Worm (Caenorhabditis elegans) whole organism, midembryonic: ENCODE data around the gene F47B10.4.

Experiments used
- T22C8.4 ChIP-seq: fragments of 200-800 bp; sonication (Bioruptor generic); IDR thresholded peaks from 2 replicates; pipeline ENCODE4 v1.3.6; 2022; ENCODE audit warnings: missing genetic modification characterization, missing compliant biosample characterization
- cog-1 ChIP-seq: sonication (generic microtip); optimal IDR thresholded peaks from 2 replicates; lab custom pipeline; 2016; ENCODE audit warnings: missing genetic modification characterization, missing compliant biosample characterization
- flt-1 ChIP-seq: fragments of 200-800 bp; sonication (Bioruptor generic); IDR thresholded peaks from 2 replicates; pipeline ENCODE4 v1.3.6; 2022; ENCODE audit warnings: missing genetic modification characterization, missing compliant biosample characterization
- klf-2 ChIP-seq: fragments of 200-800 bp; sonication (Bioruptor generic); conservative IDR thresholded peaks from 2 replicates; pipeline ENCODE4 v1.3.6; 2022; ENCODE audit warnings: missing genetic modification reagents, missing genetic modification characterization, missing compliant biosample characterization
- med-1 ChIP-seq: sonication (generic microtip); optimal IDR thresholded peaks from 2 replicates; lab custom pipeline; 2017; ENCODE audit warnings: missing genetic modification characterization, mild to moderate bottlenecking, missing compliant biosample characterization, antibody characterized with exemption, missing genetic modification reagents; ENCODE audit not compliant: insufficient read depth
- ref-1 ChIP-seq: fragments of 200-800 bp; sonication (Bioruptor generic); conservative IDR thresholded peaks from 2 replicates; pipeline ENCODE4 v1.3.6; 2022; ENCODE audit warnings: missing genetic modification reagents, missing genetic modification characterization, missing compliant biosample characterization
- tab-1 ChIP-seq: fragments of 200-800 bp; sonication (Bioruptor generic); IDR thresholded peaks from 2 replicates; pipeline ENCODE4 v1.3.6; 2022; ENCODE audit warnings: missing genetic modification characterization, missing compliant biosample characterization
- ztf-23 ChIP-seq: fragments of 200-800 bp; sonication (Bioruptor generic); IDR thresholded peaks from 2 replicates; pipeline ENCODE4 v1.3.6; 2022; ENCODE audit warnings: missing genetic modification reagents, missing genetic modification characterization, missing compliant biosample characterization
- ztf-29 ChIP-seq: fragments of 200-800 bp; sonication (Bioruptor generic); IDR thresholded peaks from 2 replicates; pipeline ENCODE4 v1.3.6; 2022; ENCODE audit warnings: missing genetic modification reagents, missing genetic modification characterization, missing compliant biosample characterization

The F47B10.4 gene

ce11 chrX:10910716-10911115, 19.7 kb downstream of the F47B10.4 start, which contains the start of gene F47B10.8:
Gene F47B10.8, minus strand, starts transcription at chrX:10910816.
- TF ChIP-seq ztf-29 (GFP tag; lab: Robert Waterston, UW) = no peak
- TF ChIP-seq cog-1 (tag; lab: Kevin White, UChicago) = no peak
- no peak for TF ChIP-seq ztf-23
- no peak for TF ChIP-seq med-1 (GFP tag; lab: Kevin White, UChicago)
- no peak for TF ChIP-seq T22C8.4 (GFP tag; lab: Robert Waterston, UW)
- no peak for TF ChIP-seq klf-2 (GFP tag; lab: Robert Waterston, UW)
- no peak for TF ChIP-seq ref-1 (GFP tag; lab: Robert Waterston, UW)
- no peak for TF ChIP-seq tab-1 (GFP tag; lab: Robert Waterston, UW)
- no peak for TF ChIP-seq flt-1 (GFP tag; lab: Robert Waterston, UW)

- TF ChIP-seq med-1 (GFP tag; lab: Kevin White, UChicago) = no peak
- TF ChIP-seq ztf-29 (GFP tag; lab: Robert Waterston, UW) = no peak
- TF ChIP-seq klf-2 (GFP tag; lab: Robert Waterston, UW) = no peak
- TF ChIP-seq ref-1 (GFP tag; lab: Robert Waterston, UW) = no peak
- TF ChIP-seq cog-1 (tag; lab: Kevin White, UChicago) = no peak
- TF ChIP-seq T22C8.4 (GFP tag; lab: Robert Waterston, UW) = no peak
- no peak for TF ChIP-seq flt-1 (GFP tag; lab: Robert Waterston, UW)
- TF ChIP-seq ztf-23 = no peak
- no peak for TF ChIP-seq tab-1 (GFP tag; lab: Robert Waterston, UW)
These were observed 22.9 kb downstream of the F47B10.4 start, which contains the start of gene F47B10.9 for ce11 chrX:10913981-10914380. Gene F47B10.9, minus strand, starts transcription at chrX:10914081.

- TF ChIP-seq med-1 (GFP tag; lab: Kevin White, UChicago) (no peak), ztf-23 (no peak), tab-1 (GFP tag; lab: Robert Waterston, UW) (no peak), cog-1 (tag; lab: Kevin White, UChicago) (no peak), ref-1 (GFP tag; lab: Robert Waterston, UW) (no peak), klf-2 (GFP tag; lab: Robert Waterston, UW) (no peak), T22C8.4 (GFP tag; lab: Robert Waterston, UW) (no peak), flt-1 (GFP tag; lab: Robert Waterston, UW) (no peak), ztf-29 (GFP tag; lab: Robert Waterston, UW) (no peak)
These were observed 23.6 kb downstream of the F47B10.4 start for ce11 chrX:10914421-10915277.

- TF ChIP-seq T22C8.4 (GFP tag; lab: Robert Waterston, UW) (no peak), flt-1 (GFP tag; lab: Robert Waterston, UW) (no peak), ref-1 (GFP tag; lab: Robert Waterston, UW) (no peak), ztf-29 (GFP tag; lab: Robert Waterston, UW) (no peak), klf-2 (GFP tag; lab: Robert Waterston, UW) (no peak), med-1 (GFP tag; lab: Kevin White, UChicago) (no peak), tab-1 (GFP tag; lab: Robert Waterston, UW) (no peak), ztf-23 (no peak)
These were observed 25.1 kb downstream of the F47B10.4 start for ce11 chrX:10916194-10916593.

DNA sequence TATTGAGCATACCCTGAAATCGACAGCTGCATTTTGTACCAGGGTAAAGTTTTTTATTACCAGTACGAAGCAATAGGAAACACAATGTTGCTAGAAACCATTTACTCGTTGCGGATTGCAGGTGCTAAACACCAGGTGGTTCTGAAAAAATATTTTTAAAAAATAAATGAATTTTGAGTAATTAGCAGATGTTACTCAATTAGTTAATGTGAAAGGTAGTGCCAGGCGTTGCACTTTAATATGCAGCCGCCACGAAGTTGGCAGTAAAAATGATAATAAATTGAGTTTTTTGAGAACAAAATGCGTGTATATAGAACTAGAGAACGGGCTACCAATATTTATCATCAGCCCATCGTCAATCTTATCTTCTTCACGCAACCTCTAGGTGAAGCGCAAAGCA, 28.5 kb downstream of the F47B10.4 start, which contains the start of gene nstp-9:
Gene nstp-9, minus strand, starts transcription at position 101 of the 400 bp plus-strand sequence.
- TF ChIP-seq ztf-23 (no peak), med-1 (GFP tag; lab: Kevin White, UChicago) (no peak), klf-2 (GFP tag; lab: Robert Waterston, UW) (no peak), flt-1 (GFP tag; lab: Robert Waterston, UW) (no peak), ztf-29 (GFP tag; lab: Robert Waterston, UW) (no peak), cog-1 (tag; lab: Kevin White, UChicago) (no peak), T22C8.4 (GFP tag; lab: Robert Waterston, UW) (no peak), tab-1 (GFP tag; lab: Robert Waterston, UW) (no peak)

DNA sequence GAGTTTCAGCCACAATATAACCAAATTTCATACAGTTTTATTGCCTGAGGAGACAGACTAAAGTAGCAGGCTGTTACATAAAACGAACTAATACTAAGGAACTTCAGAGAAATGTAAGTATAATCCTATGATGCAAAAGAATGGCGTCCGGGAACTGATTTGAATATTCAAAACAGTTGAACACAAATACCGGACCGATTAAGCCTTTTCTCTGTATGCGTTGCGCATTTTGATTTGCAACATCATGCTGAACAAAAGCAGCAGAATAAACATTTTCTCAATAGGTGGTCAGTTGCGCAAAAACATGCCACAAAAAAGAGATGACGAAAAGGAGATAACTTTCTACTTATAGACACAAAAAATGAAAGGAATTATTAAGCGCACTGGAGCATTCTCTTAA, 33.0 kb downstream of the F47B10.4 start:
- TF ChIP-seq ztf-23 (no peak), klf-2 (GFP tag; lab: Robert Waterston, UW) (no peak), ref-1 (GFP tag; lab: Robert Waterston, UW) (no peak), flt-1 (GFP tag; lab: Robert Waterston, UW) (no peak), T22C8.4 (GFP tag; lab: Robert Waterston, UW) (no peak), med-1 (GFP tag; lab: Kevin White, UChicago) (no peak)

ce11 chrX:10927136-10927535, 36.1 kb downstream of the F47B10.4 start:
- TF ChIP-seq ref-1 (GFP tag; lab: Robert Waterston, UW) (no peak), tab-1 (GFP tag; lab: Robert Waterston, UW) (no peak), ztf-29 (GFP tag; lab: Robert Waterston, UW) (no peak), flt-1 (GFP tag; lab: Robert Waterston, UW) (no peak), med-1 (GFP tag; lab: Kevin White, UChicago) (no peak), klf-2 (GFP tag; lab: Robert Waterston, UW) (no peak), ztf-23 (no peak), T22C8.4 (GFP tag; lab: Robert Waterston, UW) (no peak), cog-1 (tag; lab: Kevin White, UChicago) (no peak)

ce11 chrX:10928948-10929563, 38.0 kb downstream of the F47B10.4 start, which contains the start of gene dgn-1:
Gene dgn-1, minus strand, starts transcription at chrX:10928998.
- TF ChIP-seq T22C8.4 (GFP tag; lab: Robert Waterston, UW) = no peak
- no peak for TF ChIP-seq cog-1 (tag; lab: Kevin White, UChicago)
- no peak for TF ChIP-seq ztf-23
- TF ChIP-seq ztf-29 (GFP tag; lab: Robert Waterston, UW) = no peak
